Fruit fly (Drosophila melanogaster) whole organism, wandering third instar larva: ENCODE data around the gene CG14543.
A peak's percentile ranks its signal among the peaks of the same experiment; 100 is the strongest.

Source experiments
- Abd-B ChIP-seq: fragments of >200 bp; optimal IDR thresholded peaks from 2 replicates; lab custom pipeline; 2017; ENCODE audit warnings: missing biosample characterization, missing genetic modification characterization
- CG32264 ChIP-seq: fragments of 200-800 bp; sonication (Bioruptor generic); optimal IDR thresholded peaks from 2 replicates; lab custom pipeline; 2016; ENCODE audit warnings: missing biosample characterization, missing genetic modification characterization
- CG9705 ChIP-seq: fragments of 200-800 bp; sonication (Bioruptor generic); optimal IDR thresholded peaks from 2 replicates; lab custom pipeline; 2018; ENCODE audit warnings: missing biosample characterization, mild to moderate bottlenecking, missing genetic modification characterization
- CrebA ChIP-seq: fragments of 200-800 bp; sonication (Bioruptor generic); optimal IDR thresholded peaks from 2 replicates; lab custom pipeline; 2016; ENCODE audit warnings: missing biosample characterization, mild to moderate bottlenecking, missing genetic modification characterization, borderline replicate concordance
- Dfd ChIP-seq: fragments of >200 bp; optimal IDR thresholded peaks from 2 replicates; lab custom pipeline; 2017; ENCODE audit warnings: missing biosample characterization, missing genetic modification characterization
- Dif ChIP-seq: fragments of 200-275, 200-300 bp; sonication (Bioruptor generic); optimal IDR thresholded peaks from 2 replicates; lab custom pipeline; 2018; ENCODE audit warnings: missing biosample characterization, missing genetic modification characterization; ENCODE audit not compliant: partially characterized antibody
- GATAd ChIP-seq: sonication (Bioruptor generic); optimal IDR thresholded peaks from 2 replicates; lab custom pipeline; 2016; ENCODE audit warnings: missing biosample characterization, missing genetic modification characterization
- Hnf4 ChIP-seq: fragments of 200-800 bp; sonication (Bioruptor generic); optimal IDR thresholded peaks from 2 replicates; lab custom pipeline; 2016; ENCODE audit warnings: missing biosample characterization, mild to moderate bottlenecking, missing genetic modification characterization
- Hr83 ChIP-seq: fragments of 200-300 bp; sonication (Bioruptor generic); optimal IDR thresholded peaks from 2 replicates; lab custom pipeline; 2016; ENCODE audit warnings: missing biosample characterization, mild to moderate bottlenecking, missing genetic modification characterization, moderate library complexity; ENCODE audit not compliant: poor library complexity, severe bottlenecking
- Mio ChIP-seq: sonication (Bioruptor generic); optimal IDR thresholded peaks from 2 replicates; lab custom pipeline; 2016; ENCODE audit warnings: missing biosample characterization, missing genetic modification characterization
- Myc ChIP-seq: fragments of >200 bp; optimal IDR thresholded peaks from 2 replicates; lab custom pipeline; 2017
- N ChIP-seq: fragments of >200 bp; optimal IDR thresholded peaks from 2 replicates; lab custom pipeline; 2018; ENCODE audit warnings: missing biosample characterization, missing external identifiers, missing genetic modification characterization
- Rel ChIP-seq, 2 experiments: fragments of 200-800 bp; sonication (Bioruptor generic) in 1 of 2; optimal IDR thresholded peaks; 2 replicates in 1 of 2; 3 replicates in 1 of 2; lab custom pipeline; 2016 to 2019; ENCODE audit warnings: mild to moderate bottlenecking in 2 of 2, missing biosample characterization in 2 of 2, missing genetic modification characterization in 2 of 2, moderate library complexity in 1 of 2
- Vsx2 ChIP-seq: fragments of 200-300, 225-300 bp; sonication (Bioruptor generic); optimal IDR thresholded peaks from 2 replicates; lab custom pipeline; 2018; ENCODE audit warnings: missing biosample characterization, missing genetic modification characterization; ENCODE audit not compliant: partially characterized antibody
- br ChIP-seq: fragments of 200-800 bp; sonication (Bioruptor generic); optimal IDR thresholded peaks from 2 replicates; lab custom pipeline; 2016; ENCODE audit warnings: missing biosample characterization, missing genetic modification characterization
- dl ChIP-seq, 2 experiments: fragments of 175-275, 200-275 bp in 1 of 2; fragments of 200-275 bp in 1 of 2; sonication (Bioruptor generic); optimal IDR thresholded peaks; lab custom pipeline; 2018; ENCODE audit warnings: mild to moderate bottlenecking in 2 of 2, missing biosample characterization in 2 of 2, missing genetic modification characterization in 2 of 2, moderate library complexity in 2 of 2; ENCODE audit not compliant: partially characterized antibody in 2 of 2, insufficient read depth in 1 of 2
- dmrt93B ChIP-seq: fragments of 200-800 bp; sonication (Bioruptor generic); optimal IDR thresholded peaks from 2 replicates; lab custom pipeline; 2018; ENCODE audit warnings: missing biosample characterization, mild to moderate bottlenecking, missing genetic modification characterization
- dsf ChIP-seq: sonication (Bioruptor generic); optimal IDR thresholded peaks from 2 replicates; lab custom pipeline; 2016; ENCODE audit warnings: missing biosample characterization, missing genetic modification characterization, borderline replicate concordance
- ey ChIP-seq: fragments of 200-800 bp; sonication (Bioruptor generic); optimal IDR thresholded peaks from 2 replicates; lab custom pipeline; 2016; ENCODE audit warnings: missing biosample characterization, missing genetic modification characterization
- foxo ChIP-seq, 2 experiments: fragments of 200-800 bp; sonication (Bioruptor generic); optimal IDR thresholded peaks; 2 replicates in 1 of 2; 3 replicates in 1 of 2; lab custom pipeline; 2016 to 2017; ENCODE audit warnings: missing biosample characterization in 2 of 2, missing genetic modification characterization in 2 of 2
- fru ChIP-seq: fragments of 200-800 bp; sonication (Bioruptor generic); optimal IDR thresholded peaks from 3 replicates; lab custom pipeline; 2016; ENCODE audit warnings: missing biosample characterization, mild to moderate bottlenecking, missing genetic modification characterization
- h ChIP-seq: fragments of 200-800 bp; sonication (Bioruptor generic); optimal IDR thresholded peaks from 3 replicates; lab custom pipeline; 2016; ENCODE audit warnings: missing biosample characterization, mild to moderate bottlenecking, missing genetic modification characterization
- jim ChIP-seq: fragments of 175-275, 200-325 bp; sonication (Bioruptor generic); optimal IDR thresholded peaks from 2 replicates; lab custom pipeline; 2016; ENCODE audit warnings: missing biosample characterization, mild to moderate bottlenecking, missing genetic modification characterization
- lola ChIP-seq: fragments of >200 bp; optimal IDR thresholded peaks from 2 replicates; lab custom pipeline; 2017; ENCODE audit warnings: missing biosample characterization, missing genetic modification characterization
- pan ChIP-seq: fragments of >200 bp; optimal IDR thresholded peaks from 2 replicates; lab custom pipeline; 2017
- psq ChIP-seq: fragments of 200-800 bp; sonication (Bioruptor generic); optimal IDR thresholded peaks from 3 replicates; lab custom pipeline; 2017; ENCODE audit warnings: missing biosample characterization, mild to moderate bottlenecking, missing genetic modification characterization, moderate library complexity
- rgr ChIP-seq: fragments of 200-800 bp; sonication (Bioruptor generic); optimal IDR thresholded peaks from 3 replicates; lab custom pipeline; 2016; ENCODE audit warnings: missing biosample characterization, mild to moderate bottlenecking, missing genetic modification characterization
- sage ChIP-seq: fragments of 200-800 bp; sonication (Bioruptor generic); optimal IDR thresholded peaks from 2 replicates; lab custom pipeline; 2016; ENCODE audit warnings: missing biosample characterization, mild to moderate bottlenecking, missing genetic modification characterization
- sv ChIP-seq: fragments of 200-800 bp; sonication (Bioruptor generic); optimal IDR thresholded peaks from 3 replicates; lab custom pipeline; 2016; ENCODE audit warnings: missing biosample characterization, missing genetic modification characterization
- tai ChIP-seq: sonication (Bioruptor generic); optimal IDR thresholded peaks from 2 replicates; lab custom pipeline; 2016; ENCODE audit warnings: missing biosample characterization, missing genetic modification characterization
- usp ChIP-seq: fragments of >200 bp; optimal IDR thresholded peaks from 2 replicates; lab custom pipeline; 2017; ENCODE audit warnings: missing biosample characterization, missing genetic modification characterization
- woc ChIP-seq: sonication (Bioruptor generic); optimal IDR thresholded peaks from 2 replicates; lab custom pipeline; 2016; ENCODE audit warnings: missing biosample characterization, mild to moderate bottlenecking, missing genetic modification characterization

The CG14543 gene

dm6 chr3R:26021195-26021914, 35.1 kb upstream of the CG14543 start (continued):
- TF ChIP-seq jim (no peak), Vsx2 (peak; percentile 74)

- TF ChIP-seq br (GFP tag; lab: Kevin White, UChicago) (no peak), usp (no peak), dl (GFP tag; optimal IDR thresholded peaks at IDR 0.05; lab: Kevin White, UChicago; ENCODE audit: insufficient read depth in 1 of 2, partially characterized antibody in 2 of 2) (no peak), tai (GFP tag; lab: Kevin White, UChicago) (no peak), CrebA (no peak), sv (GFP tag; lab: Kevin White, UChicago) (no peak), Myc (lab: Kevin White, UChicago) (no peak), jim (no peak), Dif (GFP tag; lab: Kevin White, UChicago) (no peak), woc (no peak), CG32264 (GFP tag; lab: Kevin White, UChicago) (no peak), Hr83 (GFP tag; lab: Kevin White, UChicago) (no peak)
- TF ChIP-seq, all 38 proteins: peak for 0
Measured at dm6 chr3R:26023252-26023651, 33.2 kb upstream of the CG14543 start.

dm6 chr3R:26024596-26025213, 31.7 kb upstream of the CG14543 start:
- no peak for TF ChIP-seq GATAd (GFP tag; lab: Kevin White, UChicago)
- no peak for TF ChIP-seq dsf (GFP tag; lab: Kevin White, UChicago)
- TF ChIP-seq rgr (GFP tag; lab: Kevin White, UChicago) = no peak
- no peak for TF ChIP-seq dl (GFP tag; optimal IDR thresholded peaks at IDR 0.05; lab: Kevin White, UChicago; ENCODE audit: insufficient read depth in 1 of 2, partially characterized antibody in 2 of 2)
- TF ChIP-seq Vsx2 = no peak
- no peak for TF ChIP-seq CrebA
- TF ChIP-seq foxo (GFP tag; optimal IDR thresholded peaks at IDR 0.05; lab: Kevin White, UChicago) = no peak
- TF ChIP-seq fru = no peak
- no peak for TF ChIP-seq Rel (GFP tag; optimal IDR thresholded peaks at IDR 0.05; lab: Kevin White, UChicago)
- no peak for TF ChIP-seq Rel (tag; optimal IDR thresholded peaks at IDR 0.05; lab: Kevin White, UChicago)
- TF ChIP-seq dmrt93B (GFP tag; lab: Kevin White, UChicago) = no peak
- no peak for TF ChIP-seq Mio
- no peak for TF ChIP-seq psq (GFP tag; lab: Kevin White, UChicago)
- no peak for TF ChIP-seq ey
- TF ChIP-seq Dfd (GFP tag; lab: Kevin White, UChicago) = no peak
- no peak for TF ChIP-seq Dif (GFP tag; lab: Kevin White, UChicago)
- TF ChIP-seq Hnf4 (GFP tag; lab: Kevin White, UChicago) = no peak
- no peak for TF ChIP-seq Myc (lab: Kevin White, UChicago)
- no peak for TF ChIP-seq sage
- no peak for TF ChIP-seq h (GFP tag; lab: Kevin White, UChicago)

dm6 chr3R:26026631-26027274, 29.7 kb upstream of the CG14543 start:
- TF ChIP-seq psq (GFP tag; lab: Kevin White, UChicago) (no peak), Dfd (GFP tag; lab: Kevin White, UChicago) (no peak), pan (lab: Kevin White, UChicago) (no peak), Abd-B (GFP tag; lab: Kevin White, UChicago) (no peak), ey (no peak), CG9705 (GFP tag; lab: Kevin White, UChicago) (no peak), CG32264 (GFP tag; lab: Kevin White, UChicago) (no peak), lola (GFP tag; lab: Kevin White, UChicago) (no peak), fru (no peak), N (no peak)
